Worm (Caenorhabditis elegans): ENCODE data around the gene Y57E12B.10.

Gene Y57E12B.10

ce11 chrV:6917280-6917679 is 18.5 kb downstream of the Y57E12B.10 start:
- no peak for TF ChIP-seq lin-39 (tag; optimal IDR thresholded peaks at IDR 0.05)
- TF ChIP-seq ceh-28 (tag; optimal IDR thresholded peaks at IDR 0.05): no peak
- no peak for TF ChIP-seq snpc-4 (tag; optimal IDR thresholded peaks at IDR 0.05)
- no peak for TF ChIP-seq pqm-1 (tag; optimal IDR thresholded peaks at IDR 0.05)
- TF ChIP-seq R02D3.7 (tag; optimal IDR thresholded peaks at IDR 0.05): no peak
- no peak for TF ChIP-seq nhr-23 (tag; optimal IDR thresholded peaks at IDR 0.05)
- TF ChIP-seq fkh-2 (tag; optimal IDR thresholded peaks at IDR 0.05): no peak
- no peak for TF ChIP-seq egl-5 (tag; optimal IDR thresholded peaks at IDR 0.05)
- no peak for TF ChIP-seq sea-2 (GFP tag; optimal IDR thresholded peaks at IDR 0.05)
- no peak for TF ChIP-seq aly-2 (tag; optimal IDR thresholded peaks at IDR 0.05)
- no peak for TF ChIP-seq ztf-4 (tag; optimal IDR thresholded peaks at IDR 0.05)
- TF ChIP-seq nhr-28 (tag; optimal IDR thresholded peaks at IDR 0.05): no peak
- no peak for TF ChIP-seq hmg-11 (tag; optimal IDR thresholded peaks at IDR 0.05)
- no peak for TF ChIP-seq lin-15B (tag; optimal IDR thresholded peaks at IDR 0.05)
- TF ChIP-seq nhr-25 (tag; optimal IDR thresholded peaks at IDR 0.05): no peak
- TF ChIP-seq tbx-2 (tag; optimal IDR thresholded peaks at IDR 0.05): no peak
- TF ChIP-seq nhr-67 (tag; optimal IDR thresholded peaks at IDR 0.05): no peak
- TF ChIP-seq nhr-77 (tag; optimal IDR thresholded peaks at IDR 0.05): no peak
- no peak for TF ChIP-seq nhr-76 (tag; optimal IDR thresholded peaks at IDR 0.05)

DNA sequence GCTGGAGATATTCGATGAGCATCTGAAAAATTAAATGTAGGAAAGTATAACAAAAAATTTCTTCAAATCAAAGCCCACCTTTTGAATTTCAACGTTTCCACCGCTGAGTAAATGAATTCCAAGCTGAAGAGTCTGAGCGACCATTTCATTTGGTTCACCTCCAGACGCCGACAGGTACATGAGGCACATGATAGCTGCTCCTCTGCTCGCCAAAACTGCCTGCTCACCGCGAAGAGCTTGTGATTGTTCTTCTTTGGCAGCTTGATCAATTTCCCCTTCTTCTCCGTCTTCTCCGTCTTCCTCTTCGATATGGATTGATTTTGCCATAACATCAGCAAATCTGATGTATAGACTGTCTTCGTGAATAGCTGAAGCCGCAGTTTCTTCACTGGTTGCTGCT is 29.3 kb downstream of the Y57E12B.10 start:
- no peak for TF ChIP-seq skn-1 (tag; optimal IDR thresholded peaks at IDR 0.05)
- TF ChIP-seq aly-2 (tag; optimal IDR thresholded peaks at IDR 0.05): no peak
- TF ChIP-seq pha-4 (tag; optimal IDR thresholded peaks at IDR 0.05): no peak
- no peak for TF ChIP-seq nhr-11 (tag; optimal IDR thresholded peaks at IDR 0.05)
- no peak for TF ChIP-seq lsy-12 (tag; optimal IDR thresholded peaks at IDR 0.05)
- TF ChIP-seq ztf-4 (tag; optimal IDR thresholded peaks at IDR 0.05): no peak
- TF ChIP-seq egl-5 (tag; optimal IDR thresholded peaks at IDR 0.05): no peak
- no peak for TF ChIP-seq zag-1 (tag; optimal IDR thresholded peaks at IDR 0.05)
- no peak for TF ChIP-seq jun-1 (tag; optimal IDR thresholded peaks at IDR 0.05)
- no peak for TF ChIP-seq snpc-4 (tag; optimal IDR thresholded peaks at IDR 0.05)
- TF ChIP-seq nhr-76 (tag; optimal IDR thresholded peaks at IDR 0.05): no peak

DNA sequence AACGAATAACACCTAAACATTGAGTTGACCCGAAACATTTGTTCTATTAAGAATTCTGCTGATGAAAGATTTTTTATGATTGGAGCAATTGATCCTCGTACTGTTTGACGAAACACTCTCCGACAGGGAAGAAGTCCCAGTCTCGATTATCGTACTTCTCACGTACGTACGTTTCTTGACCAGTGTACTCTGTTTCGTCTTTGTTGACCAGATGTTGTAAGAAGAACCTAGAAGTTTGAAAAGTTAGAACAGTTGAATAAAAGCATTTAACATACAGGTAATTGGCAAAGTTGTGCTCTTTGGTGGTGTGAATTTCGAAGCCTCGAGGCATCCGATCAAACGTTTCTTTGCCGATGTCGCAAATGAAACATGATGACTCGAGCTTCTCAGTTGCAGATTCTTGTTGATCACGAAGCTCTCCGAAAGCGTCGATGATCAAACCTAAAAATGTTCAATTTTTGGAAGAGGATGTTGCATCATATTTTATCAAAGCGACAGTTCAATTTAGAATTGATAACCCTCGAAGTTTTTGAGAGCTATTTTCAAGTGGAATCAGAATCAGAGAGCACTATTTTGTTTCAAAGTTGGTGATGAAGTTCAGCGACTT is 33.7 kb downstream of the Y57E12B.10 start:
- no peak for TF ChIP-seq nfya-1 (tag; optimal IDR thresholded peaks at IDR 0.05; ENCODE audit: insufficient read depth)
- TF ChIP-seq ceh-9 (tag; optimal IDR thresholded peaks at IDR 0.05): no peak
- TF ChIP-seq egl-27 (tag; optimal IDR thresholded peaks at IDR 0.05): no peak
- no peak for TF ChIP-seq fos-1 (tag; optimal IDR thresholded peaks at IDR 0.05)
- TF ChIP-seq snpc-4 (tag; optimal IDR thresholded peaks at IDR 0.05): no peak
- no peak for TF ChIP-seq nhr-11 (tag; optimal IDR thresholded peaks at IDR 0.05)
- no peak for TF ChIP-seq eor-1 (tag; optimal IDR thresholded peaks at IDR 0.05)
- no peak for TF ChIP-seq elt-1 (tag; optimal IDR thresholded peaks at IDR 0.05)
- no peak for TF ChIP-seq lsy-12 (tag; optimal IDR thresholded peaks at IDR 0.05)
- no peak for TF ChIP-seq mml-1 (tag; optimal IDR thresholded peaks at IDR 0.05)
- no peak for TF ChIP-seq nhr-12 (tag; optimal IDR thresholded peaks at IDR 0.05)
- no peak for TF ChIP-seq ama-1 (optimal IDR thresholded peaks at IDR 0.05)
- no peak for TF ChIP-seq aly-2 (tag; optimal IDR thresholded peaks at IDR 0.05)
- no peak for TF ChIP-seq jun-1 (tag; optimal IDR thresholded peaks at IDR 0.05)
- TF ChIP-seq nhr-76 (tag; optimal IDR thresholded peaks at IDR 0.05): no peak
- no peak for TF ChIP-seq ztf-11 (tag; optimal IDR thresholded peaks at IDR 0.05)
- no peak for TF ChIP-seq unc-39 (tag; optimal IDR thresholded peaks at IDR 0.05)
- TF ChIP-seq pha-4 (tag; optimal IDR thresholded peaks at IDR 0.05): no peak

DNA sequence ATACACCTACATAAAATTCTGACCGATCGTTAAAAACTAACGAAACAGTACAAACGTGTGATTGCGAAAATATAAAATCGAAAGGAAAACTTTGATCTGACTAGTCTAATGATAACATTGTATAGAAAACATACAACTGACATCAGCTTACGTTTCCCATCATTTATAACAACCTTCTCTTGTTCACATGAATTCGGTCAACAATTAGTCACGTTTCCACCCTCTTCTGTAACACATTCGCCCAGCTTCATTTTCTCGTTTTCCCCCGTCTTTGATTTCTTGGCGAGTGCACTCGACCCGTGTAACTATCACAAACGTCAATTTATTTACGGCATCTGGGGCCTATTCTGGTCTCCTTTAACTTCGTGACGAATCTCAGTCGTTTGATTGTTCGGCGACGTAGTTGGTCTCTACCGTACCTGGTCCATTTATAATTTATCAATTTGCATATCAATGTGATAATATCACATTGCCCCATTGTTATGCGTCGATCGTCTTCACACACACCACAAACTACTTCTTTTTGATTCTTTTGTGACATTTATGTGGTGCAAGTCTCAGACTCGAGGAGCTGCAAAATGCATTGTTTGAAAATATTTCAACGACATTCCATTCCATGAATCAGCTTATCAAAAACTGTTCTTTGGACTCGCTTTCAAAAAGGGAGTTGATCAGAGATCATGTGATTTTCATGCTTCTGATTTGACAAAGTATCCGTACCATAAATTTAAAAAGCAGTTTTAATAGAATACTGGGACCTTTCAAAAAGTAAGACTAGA is 34.8 kb downstream of the Y57E12B.10 start:
- no peak for TF ChIP-seq fkh-10 (GFP tag; optimal IDR thresholded peaks at IDR 0.05)
- TF ChIP-seq elt-2 (tag; optimal IDR thresholded peaks at IDR 0.05): peak; percentile 46
- TF ChIP-seq elt-1 (tag; optimal IDR thresholded peaks at IDR 0.05): no peak
- TF ChIP-seq fos-1 (tag; optimal IDR thresholded peaks at IDR 0.05): no peak
- TF ChIP-seq nhr-25 (tag; optimal IDR thresholded peaks at IDR 0.05): peak; percentile 39
